Fruit fly (Drosophila melanogaster) whole organism, embryonic: Measurements from ENCODE around the gene CG13457.

Experiments
- Atf3 ChIP-seq: fragments of 200-800 bp; sonication (Bioruptor generic); optimal IDR thresholded peaks from 3 replicates; lab custom pipeline; 2016; ENCODE audit warnings: missing biosample characterization, missing genetic modification characterization
- BEAF-32 ChIP-seq: fragments of 200-800 bp; sonication (Bioruptor generic); optimal IDR thresholded peaks from 3 replicates; lab custom pipeline; 2017; ENCODE audit warnings: missing biosample characterization, missing genetic modification characterization, mild to moderate bottlenecking, moderate library complexity, missing genetic modification reagents
- Blimp-1 ChIP-seq: fragments of 200-800 bp; sonication (Bioruptor generic); optimal IDR thresholded peaks from 3 replicates; lab custom pipeline; 2018; ENCODE audit warnings: missing biosample characterization, missing genetic modification characterization, mild to moderate bottlenecking, moderate library complexity, missing genetic modification reagents
- CG10321 ChIP-seq: fragments of 200-800 bp; sonication (Bioruptor generic); IDR thresholded peaks from 2 replicates; pipeline ENCODE4 v1.3.6; 2022; ENCODE audit warnings: missing biosample characterization, missing genetic modification characterization
- CG11093 ChIP-seq: fragments of 200-800 bp; sonication (Bioruptor generic); IDR thresholded peaks from 3 replicates; pipeline ENCODE4 v1.3.6; 2022; ENCODE audit warnings: missing biosample characterization, missing genetic modification characterization
- CG11456 ChIP-seq: fragments of 200-800 bp; sonication (Bioruptor generic); IDR thresholded peaks from 3 replicates; pipeline ENCODE4 v1.3.6; 2022; ENCODE audit warnings: missing biosample characterization, missing genetic modification characterization
- CG11696 ChIP-seq: fragments of 200-800 bp; sonication (Bioruptor generic); IDR thresholded peaks from 2 replicates; pipeline ENCODE4 v1.3.6; 2022; ENCODE audit warnings: missing biosample characterization, missing genetic modification characterization
- CG12104 ChIP-seq: fragments of 200-800 bp; sonication (Bioruptor generic); optimal IDR thresholded peaks from 3 replicates; lab custom pipeline; 2016; ENCODE audit warnings: missing biosample characterization, missing genetic modification characterization
- CG13123 ChIP-seq: fragments of 200-800 bp; sonication (Bioruptor generic); optimal IDR thresholded peaks from 2 replicates; lab custom pipeline; 2016; ENCODE audit warnings: missing biosample characterization, missing genetic modification characterization
- CG14441 ChIP-seq: fragments of 200-800 bp; sonication (Bioruptor generic); IDR thresholded peaks from 2 replicates; pipeline ENCODE4 v1.3.6; 2022; ENCODE audit warnings: missing biosample characterization, missing genetic modification characterization
- CG18764 ChIP-seq: fragments of 200-800 bp; sonication (Bioruptor generic); optimal IDR thresholded peaks from 3 replicates; lab custom pipeline; 2016; ENCODE audit warnings: missing biosample characterization, missing genetic modification characterization
- CG2116 ChIP-seq: fragments of 200-800 bp; sonication (Bioruptor generic); optimal IDR thresholded peaks from 3 replicates; lab custom pipeline; 2018; ENCODE audit warnings: missing biosample characterization, mild to moderate bottlenecking, missing genetic modification characterization
- CG2712 ChIP-seq: fragments of 200-800 bp; optimal IDR thresholded peaks from 3 replicates; lab custom pipeline; 2019; ENCODE audit warnings: missing biosample characterization, mild to moderate bottlenecking, missing genetic modification characterization, moderate library complexity
- CG4404 ChIP-seq: fragments of 200-800 bp; sonication (Bioruptor generic); IDR thresholded peaks from 2 replicates; pipeline ENCODE4 v1.3.6; 2022; ENCODE audit warnings: missing biosample characterization, missing genetic modification characterization
- CG7839 ChIP-seq: fragments of 200-800 bp; sonication (Bioruptor generic); optimal IDR thresholded peaks from 3 replicates; lab custom pipeline; 2018; ENCODE audit warnings: missing biosample characterization, mild to moderate bottlenecking, missing genetic modification characterization, moderate library complexity
- CG8089 ChIP-seq: fragments of 200-800 bp; sonication (Bioruptor generic); optimal IDR thresholded peaks from 3 replicates; lab custom pipeline; 2016; ENCODE audit warnings: missing biosample characterization, missing genetic modification characterization
- CG8359 ChIP-seq: fragments of 200-800 bp; sonication (Bioruptor generic); optimal IDR thresholded peaks from 2 replicates; lab custom pipeline; 2017; ENCODE audit warnings: missing biosample characterization, mild to moderate bottlenecking, missing genetic modification characterization, borderline replicate concordance
- CG8944 ChIP-seq: fragments of 200-800 bp; sonication (Bioruptor generic); optimal IDR thresholded peaks from 3 replicates; lab custom pipeline; 2016; ENCODE audit warnings: missing biosample characterization, missing genetic modification characterization
- Dip3 ChIP-seq: fragments of 200-800 bp; sonication (Bioruptor generic); optimal IDR thresholded peaks from 3 replicates; lab custom pipeline; 2016; ENCODE audit warnings: missing biosample characterization, missing genetic modification characterization
- Drgx ChIP-seq: fragments of 200-800 bp; sonication (Bioruptor generic); IDR thresholded peaks from 2 replicates; pipeline ENCODE4 v1.3.6; 2022; ENCODE audit warnings: missing biosample characterization, missing genetic modification characterization
- GATAe ChIP-seq: fragments of 200-800 bp; sonication (Bioruptor generic); conservative IDR thresholded peaks from 2 replicates; pipeline ENCODE4 v1.3.6; 2022; ENCODE audit warnings: missing biosample characterization, missing genetic modification characterization
- Hr78 ChIP-seq, 2 experiments: fragments of 200-800 bp in 1 of 2; fragments of >200 bp in 1 of 2; sonication (Bioruptor generic) in 1 of 2; optimal IDR thresholded peaks; 2 replicates each; lab custom pipeline; 2017 to 2019; ENCODE audit warnings: missing biosample characterization in 2 of 2, missing genetic modification characterization in 2 of 2, mild to moderate bottlenecking in 1 of 2, moderate library complexity in 1 of 2
- Max ChIP-seq: fragments of 200-800 bp; sonication (Bioruptor generic); optimal IDR thresholded peaks from 2 replicates; lab custom pipeline; 2016; ENCODE audit warnings: missing biosample characterization, mild to moderate bottlenecking, missing genetic modification characterization
- Med ChIP-seq: fragments of 200-800 bp; sonication (Bioruptor generic); peaks from one replicate; lab custom pipeline; 2016; ENCODE audit warnings: missing biosample characterization, missing genetic modification characterization, mild to moderate bottlenecking, inconsistent platforms, moderate library complexity
- NK7.1 ChIP-seq: fragments of 200-800 bp; sonication (Bioruptor generic); optimal IDR thresholded peaks from 3 replicates; lab custom pipeline; 2016; ENCODE audit warnings: missing biosample characterization, missing genetic modification characterization
- NfI ChIP-seq: fragments of 200-800 bp; sonication (Bioruptor generic); optimal IDR thresholded peaks from 3 replicates; lab custom pipeline; 2018; ENCODE audit warnings: missing biosample characterization, mild to moderate bottlenecking, missing genetic modification characterization, moderate library complexity
- Oli ChIP-seq: fragments of 200-800 bp; sonication (Bioruptor generic); optimal IDR thresholded peaks from 2 replicates; lab custom pipeline; 2018; ENCODE audit warnings: missing biosample characterization, mild to moderate bottlenecking, missing genetic modification characterization, moderate library complexity
- PHDP ChIP-seq: fragments of 200-800 bp; sonication (Bioruptor generic); optimal IDR thresholded peaks from 3 replicates; lab custom pipeline; 2018; ENCODE audit warnings: missing biosample characterization, mild to moderate bottlenecking, missing genetic modification characterization, moderate library complexity
- Spps ChIP-seq: fragments of 200-800 bp; sonication (Bioruptor generic); optimal IDR thresholded peaks from 2 replicates; lab custom pipeline; 2018; ENCODE audit warnings: missing biosample characterization, mild to moderate bottlenecking, missing genetic modification characterization
- ab ChIP-seq: fragments of 200-800 bp; sonication (Bioruptor generic); optimal IDR thresholded peaks from 2 replicates; lab custom pipeline; 2016; ENCODE audit warnings: missing biosample characterization, missing genetic modification characterization
- aop ChIP-seq: fragments of 200-800 bp; sonication (Bioruptor generic); IDR thresholded peaks from 2 replicates; pipeline ENCODE4 v1.3.6; 2022; ENCODE audit warnings: missing biosample characterization, missing genetic modification characterization
- bbx ChIP-seq: fragments of 200-800 bp; sonication (Bioruptor generic); IDR thresholded peaks from 2 replicates; pipeline ENCODE4 v1.3.6; 2022; ENCODE audit warnings: missing biosample characterization, missing genetic modification characterization; ENCODE audit not compliant: partially characterized antibody
- btn ChIP-seq: fragments of 200-800 bp; sonication (Bioruptor generic); optimal IDR thresholded peaks from 2 replicates; lab custom pipeline; 2016; ENCODE audit warnings: missing biosample characterization, missing genetic modification characterization
- chif ChIP-seq, 2 experiments: fragments of 200-800 bp; sonication (Bioruptor generic); optimal IDR thresholded peaks; 3 replicates each; lab custom pipeline; 2016; ENCODE audit warnings: missing biosample characterization in 2 of 2, missing genetic modification characterization in 2 of 2
- ci ChIP-seq: fragments of 200-800 bp; sonication (Bioruptor generic); IDR thresholded peaks from 3 replicates; pipeline ENCODE4 v1.3.6; 2022; ENCODE audit warnings: missing biosample characterization, missing genetic modification characterization
- ewg ChIP-seq: fragments of 200-800 bp; sonication (Bioruptor generic); optimal IDR thresholded peaks from 3 replicates; lab custom pipeline; 2017; ENCODE audit warnings: mild to moderate bottlenecking, missing biosample characterization, missing genetic modification reagents, missing genetic modification characterization
- lmd ChIP-seq: fragments of 200-800 bp; sonication (Bioruptor generic); IDR thresholded peaks from 2 replicates; pipeline ENCODE4 v1.3.6; 2022; ENCODE audit warnings: missing biosample characterization, missing genetic modification characterization
- nau ChIP-seq: fragments of 200-800 bp; sonication (Bioruptor generic); optimal IDR thresholded peaks from 3 replicates; lab custom pipeline; 2017; ENCODE audit warnings: missing biosample characterization, mild to moderate bottlenecking, missing genetic modification characterization, missing genetic modification reagents
- otp ChIP-seq: fragments of 200-800 bp; sonication (Bioruptor generic); IDR thresholded peaks from 3 replicates; pipeline ENCODE4, ENCODE4 v1.3.6; 2022; ENCODE audit warnings: missing biosample characterization, missing genetic modification characterization
- slou ChIP-seq: fragments of 200-800 bp; sonication (Bioruptor generic); optimal IDR thresholded peaks from 3 replicates; lab custom pipeline; 2016; ENCODE audit warnings: missing biosample characterization, missing genetic modification characterization
- unpg ChIP-seq: fragments of 200-800 bp; sonication (Bioruptor generic); optimal IDR thresholded peaks from 3 replicates; lab custom pipeline; 2018; ENCODE audit warnings: missing biosample characterization, mild to moderate bottlenecking, missing genetic modification characterization, moderate library complexity

The CG13457 gene

DNA sequence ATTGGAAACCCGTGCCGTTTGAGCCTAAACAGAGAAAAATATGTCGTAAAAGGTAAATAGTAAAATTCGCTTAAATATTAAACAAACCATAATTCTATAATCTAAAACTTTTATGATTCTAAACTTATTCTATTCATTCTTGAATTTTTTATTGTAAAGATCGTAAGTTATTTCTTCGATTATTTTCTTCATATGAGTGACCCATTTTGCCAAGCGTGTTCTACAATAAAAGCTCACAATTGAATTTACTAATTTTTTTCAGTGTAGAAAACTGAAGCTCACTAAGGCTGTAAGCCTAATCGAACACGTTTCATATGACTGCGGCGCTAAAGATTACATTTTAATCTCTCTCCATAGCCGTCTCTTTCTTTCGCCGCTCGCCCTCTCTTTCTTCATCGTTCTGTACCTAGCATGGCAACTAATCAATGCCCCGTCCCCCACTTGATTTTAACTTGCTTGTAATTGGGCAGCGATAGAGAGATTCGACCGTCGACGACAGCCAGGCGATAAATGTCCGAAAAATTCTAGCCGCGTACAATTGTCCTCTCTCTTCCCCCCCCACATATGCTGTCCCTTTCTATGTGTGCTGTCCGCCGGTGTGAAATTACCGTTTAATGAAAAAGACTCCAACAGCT is 40.7 kb upstream of the CG13457 start (continued):
- TF ChIP-seq CG11093 (GFP tag; lab: Robert Waterston, UW), result no peak
- TF ChIP-seq nau (GFP tag; lab: Kevin White, UChicago), result no peak
- peak; percentile 33 for TF ChIP-seq Oli
- TF ChIP-seq CG13123 (GFP tag; lab: Kevin White, UChicago), result no peak
- no peak for TF ChIP-seq PHDP
- TF ChIP-seq CG10321, result peak; percentile 62
- TF ChIP-seq ewg, result no peak
- TF ChIP-seq Drgx (GFP tag; lab: Robert Waterston, UW), result peak; percentile 40; the same call in 1 of the 2 replicates
- TF ChIP-seq GATAe (GFP tag; lab: Robert Waterston, UW), result peak; percentile 80
- TF ChIP-seq Max (GFP tag; lab: Kevin White, UChicago), result no peak
- TF ChIP-seq btn, result no peak
- TF ChIP-seq CG8944, result no peak
- TF ChIP-seq CG7839, result peak; percentile 20
- TF ChIP-seq CG2116 (GFP tag; lab: Kevin White, UChicago), result no peak
- peak; percentile 31 for TF ChIP-seq CG2712 (tag; lab: Kevin White, UChicago)
- TF ChIP-seq Dip3 (GFP tag; lab: Kevin White, UChicago), result no peak
- no peak for TF ChIP-seq CG11696 (GFP tag; lab: Robert Waterston, UW)
- no peak for TF ChIP-seq chif (GFP tag; optimal IDR thresholded peaks at IDR 0.05; lab: Kevin White, UChicago)
- TF ChIP-seq NfI (GFP tag; lab: Kevin White, UChicago), result no peak
- no peak for TF ChIP-seq Atf3 (GFP tag; lab: Kevin White, UChicago)
- TF ChIP-seq CG8089 (GFP tag; lab: Kevin White, UChicago), result no peak
- peak; percentile 21 for TF ChIP-seq unpg
- no peak for TF ChIP-seq BEAF-32
- peak; percentile 31 for TF ChIP-seq Spps (tag; lab: Kevin White, UChicago)
- no peak for TF ChIP-seq ci (GFP tag; lab: Robert Waterston, UW)

DNA sequence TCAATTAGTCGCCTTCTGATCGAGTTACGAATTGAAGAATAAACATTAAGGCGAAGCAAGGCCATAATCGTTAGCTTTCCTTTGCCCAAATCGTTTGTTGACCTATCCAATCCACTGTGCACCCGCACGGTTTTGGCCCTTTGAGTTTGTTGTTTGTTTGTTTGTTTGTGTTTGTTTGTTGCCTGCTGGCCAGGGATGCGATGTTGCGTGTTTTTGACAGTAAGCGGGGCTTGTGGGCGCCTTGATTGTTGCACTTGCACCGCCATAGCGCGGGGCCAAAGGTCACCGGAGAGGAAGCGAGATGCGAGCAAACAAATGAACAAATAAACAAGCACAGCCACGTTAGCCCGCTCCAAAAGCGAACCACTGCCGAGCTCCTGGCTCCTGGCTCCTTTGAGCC is 38.6 kb upstream of the CG13457 start:
- TF ChIP-seq Blimp-1 (GFP tag; lab: Kevin White, UChicago), result no peak
- TF ChIP-seq lmd (GFP tag; lab: Robert Waterston, UW), result 0 out of 2 replicates have a peak, but pooled peaks have one; percentile 14
- TF ChIP-seq CG11456 (GFP tag; lab: Robert Waterston, UW), result 0 out of 3 replicates have a peak, but pooled peaks have one; percentile 51
- TF ChIP-seq NK7.1 (GFP tag; lab: Kevin White, UChicago), result no peak
- TF ChIP-seq bbx (GFP tag; lab: Robert Waterston, UW), result no peak
- no peak for TF ChIP-seq Med (GFP tag; lab: Kevin White, UChicago)
- TF ChIP-seq Hr78 (GFP tag; optimal IDR thresholded peaks at IDR 0.05; lab: Kevin White, UChicago), result peak in 1 of 2 experiments; percentile 52
- no peak for TF ChIP-seq ab (GFP tag; lab: Kevin White, UChicago)
- no peak for TF ChIP-seq CG12104 (GFP tag; lab: Kevin White, UChicago)
- no peak for TF ChIP-seq CG18764 (GFP tag; lab: Kevin White, UChicago)
- no peak for TF ChIP-seq slou
- TF ChIP-seq otp (GFP tag; lab: Robert Waterston, UW), result 0 out of 3 replicates have a peak, but pooled peaks have one; percentile 11
- 0 out of 2 replicates have a peak, but pooled peaks have one; percentile 18 for TF ChIP-seq CG14441 (GFP tag; lab: Robert Waterston, UW)
- TF ChIP-seq CG4404, result 0 out of 2 replicates have a peak, but pooled peaks have one; percentile 19
- TF ChIP-seq CG8359 (GFP tag; lab: Kevin White, UChicago), result no peak
- TF ChIP-seq aop, result no peak
